Worm (Caenorhabditis elegans) whole organism, late embryonic: ENCODE results near the gene F52G3.7.

Source experiments
- ama-1 ChIP-seq: fragments of 150-350 bp; optimal IDR thresholded peaks from 2 replicates; lab custom pipeline; 2014
- ceh-31 ChIP-seq: sonication (generic microtip); optimal IDR thresholded peaks from 2 replicates; lab custom pipeline; 2016; ENCODE audit warnings: missing genetic modification characterization, missing compliant biosample characterization
- ceh-34 ChIP-seq: sonication (generic microtip); optimal IDR thresholded peaks from 2 replicates; lab custom pipeline; 2016; ENCODE audit warnings: mild to moderate bottlenecking, missing genetic modification characterization, missing compliant biosample characterization
- che-1 ChIP-seq: sonication (generic microtip); optimal IDR thresholded peaks from 2 replicates; lab custom pipeline; 2016; ENCODE audit warnings: mild to moderate bottlenecking, missing genetic modification characterization, missing compliant biosample characterization
- dve-1 ChIP-seq: sonication (generic microtip); optimal IDR thresholded peaks from 2 replicates; lab custom pipeline; 2017; ENCODE audit warnings: antibody characterized with exemption, mild to moderate bottlenecking, missing genetic modification characterization, missing compliant biosample characterization
- ets-4 ChIP-seq: sonication (generic microtip); optimal IDR thresholded peaks from 2 replicates; lab custom pipeline; 2016; ENCODE audit warnings: missing genetic modification characterization, missing compliant biosample characterization
- hlh-13 ChIP-seq: fragments of 200-800 bp; sonication (Bioruptor generic); optimal IDR thresholded peaks from 2 replicates; lab custom pipeline; 2018; ENCODE audit warnings: mild to moderate bottlenecking, missing genetic modification characterization, missing compliant biosample characterization
- pqm-1 ChIP-seq: sonication (generic microtip); optimal IDR thresholded peaks from 2 replicates; lab custom pipeline; 2016; ENCODE audit warnings: missing genetic modification characterization, missing compliant biosample characterization
- sox-2 ChIP-seq: fragments of 200-800 bp; sonication (Bioruptor generic); IDR thresholded peaks from 2 replicates; pipeline ENCODE4 v1.3.6; 2022; ENCODE audit warnings: missing genetic modification reagents, missing genetic modification characterization, missing compliant biosample characterization
- unc-86 ChIP-seq: sonication (generic microtip); optimal IDR thresholded peaks from 2 replicates; lab custom pipeline; 2016; ENCODE audit warnings: missing genetic modification characterization, missing compliant biosample characterization

ce11 chrX:16960346-16960745 lies 3.4 kb upstream of the F52G3.7 start:
- TF ChIP-seq ama-1 (lab: Kevin White, UChicago) (no peak), ceh-34 (no peak), che-1 (no peak), sox-2 (no peak), dve-1 (no peak), hlh-13 (GFP tag; lab: Kevin White, UChicago) (no peak), unc-86 (tag; lab: Kevin White, UChicago) (no peak), ets-4 (tag; lab: Kevin White, UChicago) (no peak), ceh-31 (tag; lab: Kevin White, UChicago) (no peak), pqm-1 (tag; lab: Kevin White, UChicago) (no peak)
